Fruit fly (Drosophila melanogaster) whole organism, wandering third instar larva: ENCODE measurements around the gene CG40228.
A peak's percentile ranks its signal among the peaks of the same experiment; 100 is the strongest.

Source experiments
- Abd-B ChIP-seq: fragments of >200 bp; optimal IDR thresholded peaks from 2 replicates; lab custom pipeline; 2017; ENCODE audit warnings: missing biosample characterization, missing genetic modification characterization
- CrebA ChIP-seq: fragments of 200-800 bp; sonication (Bioruptor generic); optimal IDR thresholded peaks from 2 replicates; lab custom pipeline; 2016; ENCODE audit warnings: missing biosample characterization, mild to moderate bottlenecking, missing genetic modification characterization, borderline replicate concordance
- Dfd ChIP-seq: fragments of >200 bp; optimal IDR thresholded peaks from 2 replicates; lab custom pipeline; 2017; ENCODE audit warnings: missing biosample characterization, missing genetic modification characterization
- GATAd ChIP-seq: sonication (Bioruptor generic); optimal IDR thresholded peaks from 2 replicates; lab custom pipeline; 2016; ENCODE audit warnings: missing biosample characterization, missing genetic modification characterization
- HLH106 ChIP-seq: fragments of 200-800 bp; optimal IDR thresholded peaks from 3 replicates; lab custom pipeline; 2019; ENCODE audit warnings: missing biosample characterization, mild to moderate bottlenecking, missing genetic modification characterization, moderate library complexity
- Hnf4 ChIP-seq: fragments of 200-800 bp; sonication (Bioruptor generic); optimal IDR thresholded peaks from 2 replicates; lab custom pipeline; 2016; ENCODE audit warnings: missing biosample characterization, mild to moderate bottlenecking, missing genetic modification characterization
- Hr78 ChIP-seq: fragments of >200 bp; optimal IDR thresholded peaks from 2 replicates; lab custom pipeline; 2017; ENCODE audit warnings: missing biosample characterization, missing genetic modification characterization
- Hr83 ChIP-seq: fragments of 200-300 bp; sonication (Bioruptor generic); optimal IDR thresholded peaks from 2 replicates; lab custom pipeline; 2016; ENCODE audit warnings: missing biosample characterization, mild to moderate bottlenecking, missing genetic modification characterization, moderate library complexity; ENCODE audit not compliant: poor library complexity, severe bottlenecking
- Jra ChIP-seq: sonication (Bioruptor generic); optimal IDR thresholded peaks from 2 replicates; lab custom pipeline; 2016; ENCODE audit warnings: missing biosample characterization, missing genetic modification characterization
- Mio ChIP-seq: sonication (Bioruptor generic); optimal IDR thresholded peaks from 2 replicates; lab custom pipeline; 2016; ENCODE audit warnings: missing biosample characterization, missing genetic modification characterization
- Myc ChIP-seq: fragments of >200 bp; optimal IDR thresholded peaks from 2 replicates; lab custom pipeline; 2017
- N ChIP-seq: fragments of >200 bp; optimal IDR thresholded peaks from 2 replicates; lab custom pipeline; 2018; ENCODE audit warnings: missing biosample characterization, missing external identifiers, missing genetic modification characterization
- OdsH ChIP-seq: fragments of 200-800 bp; sonication (Bioruptor generic); optimal IDR thresholded peaks from 2 replicates; lab custom pipeline; 2016; ENCODE audit warnings: missing biosample characterization, mild to moderate bottlenecking, missing genetic modification characterization
- Sp1 ChIP-seq: fragments of 200-800 bp; sonication (Bioruptor generic); optimal IDR thresholded peaks from 3 replicates; lab custom pipeline; 2019; ENCODE audit warnings: missing biosample characterization, mild to moderate bottlenecking, missing genetic modification characterization, moderate library complexity
- Vsx2 ChIP-seq: fragments of 200-300, 225-300 bp; sonication (Bioruptor generic); optimal IDR thresholded peaks from 2 replicates; lab custom pipeline; 2018; ENCODE audit warnings: missing biosample characterization, missing genetic modification characterization; ENCODE audit not compliant: partially characterized antibody
- br ChIP-seq: fragments of 200-800 bp; sonication (Bioruptor generic); optimal IDR thresholded peaks from 2 replicates; lab custom pipeline; 2016; ENCODE audit warnings: missing biosample characterization, missing genetic modification characterization
- dmrt93B ChIP-seq: fragments of 200-800 bp; sonication (Bioruptor generic); optimal IDR thresholded peaks from 2 replicates; lab custom pipeline; 2018; ENCODE audit warnings: missing biosample characterization, mild to moderate bottlenecking, missing genetic modification characterization
- ey ChIP-seq: fragments of 200-800 bp; sonication (Bioruptor generic); optimal IDR thresholded peaks from 2 replicates; lab custom pipeline; 2016; ENCODE audit warnings: missing biosample characterization, missing genetic modification characterization
- foxo ChIP-seq, 2 experiments: fragments of 200-800 bp; sonication (Bioruptor generic); optimal IDR thresholded peaks; 2 replicates in 1 of 2; 3 replicates in 1 of 2; lab custom pipeline; 2016 to 2017; ENCODE audit warnings: missing biosample characterization in 2 of 2, missing genetic modification characterization in 2 of 2
- h ChIP-seq: fragments of 200-800 bp; sonication (Bioruptor generic); optimal IDR thresholded peaks from 3 replicates; lab custom pipeline; 2016; ENCODE audit warnings: missing biosample characterization, mild to moderate bottlenecking, missing genetic modification characterization
- lola ChIP-seq: fragments of >200 bp; optimal IDR thresholded peaks from 2 replicates; lab custom pipeline; 2017; ENCODE audit warnings: missing biosample characterization, missing genetic modification characterization
- pan ChIP-seq: fragments of >200 bp; optimal IDR thresholded peaks from 2 replicates; lab custom pipeline; 2017
- psq ChIP-seq: fragments of 200-800 bp; sonication (Bioruptor generic); optimal IDR thresholded peaks from 3 replicates; lab custom pipeline; 2017; ENCODE audit warnings: missing biosample characterization, mild to moderate bottlenecking, missing genetic modification characterization, moderate library complexity
- rgr ChIP-seq: fragments of 200-800 bp; sonication (Bioruptor generic); optimal IDR thresholded peaks from 3 replicates; lab custom pipeline; 2016; ENCODE audit warnings: missing biosample characterization, mild to moderate bottlenecking, missing genetic modification characterization
- sage ChIP-seq: fragments of 200-800 bp; sonication (Bioruptor generic); optimal IDR thresholded peaks from 2 replicates; lab custom pipeline; 2016; ENCODE audit warnings: missing biosample characterization, mild to moderate bottlenecking, missing genetic modification characterization
- tai ChIP-seq: sonication (Bioruptor generic); optimal IDR thresholded peaks from 2 replicates; lab custom pipeline; 2016; ENCODE audit warnings: missing biosample characterization, missing genetic modification characterization
- woc ChIP-seq: sonication (Bioruptor generic); optimal IDR thresholded peaks from 2 replicates; lab custom pipeline; 2016; ENCODE audit warnings: missing biosample characterization, mild to moderate bottlenecking, missing genetic modification characterization

The CG40228 gene

dm6 chr3L:27083744-27084143 is at the start of gene CG40228:
CG40228 (minus strand) TSS chr3L:27083906.
- TF ChIP-seq psq (GFP tag; lab: Kevin White, UChicago) (no peak), dmrt93B (no peak), N (GFP tag; lab: Kevin White, UChicago) (peak; percentile 83), Hr78 (GFP tag; lab: Kevin White, UChicago) (no peak), Jra (no peak), Myc (lab: Kevin White, UChicago) (peak; percentile 33), sage (no peak), h (GFP tag; lab: Kevin White, UChicago) (no peak), woc (GFP tag; lab: Kevin White, UChicago) (peak; percentile 33), foxo (GFP tag; optimal IDR thresholded peaks at IDR 0.05; lab: Kevin White, UChicago) (no peak), Mio (no peak), Sp1 (GFP tag; lab: Kevin White, UChicago) (no peak), ey (no peak), HLH106 (tag; lab: Kevin White, UChicago) (no peak), GATAd (GFP tag; lab: Kevin White, UChicago) (no peak), Hr83 (GFP tag; lab: Kevin White, UChicago) (no peak), Abd-B (GFP tag; lab: Kevin White, UChicago) (no peak)

DNA sequence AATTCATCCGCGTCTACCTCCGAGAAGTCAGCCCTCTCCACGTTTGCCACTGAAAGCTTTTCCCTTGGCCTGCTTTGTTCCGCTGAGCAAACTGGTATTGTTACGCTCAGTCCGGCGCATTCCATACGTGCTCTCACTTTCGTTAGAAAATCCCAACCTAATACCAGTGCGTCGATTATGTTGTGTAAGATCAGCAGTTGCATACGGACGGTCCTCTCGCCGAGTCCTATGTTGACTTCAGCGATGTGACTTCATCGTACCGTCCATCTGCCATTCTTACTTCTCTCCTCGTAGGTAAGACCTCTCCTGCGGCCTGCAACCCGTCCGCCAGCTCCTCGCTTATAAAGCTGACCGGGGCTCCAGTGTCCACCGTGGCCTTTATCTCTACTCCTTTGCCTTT is 10.1 kb upstream of the CG40228 start:
- TF ChIP-seq h (GFP tag; lab: Kevin White, UChicago), result no peak
- TF ChIP-seq Hr78 (GFP tag; lab: Kevin White, UChicago), result no peak
- no peak for TF ChIP-seq Hnf4 (GFP tag; lab: Kevin White, UChicago)
- TF ChIP-seq psq (GFP tag; lab: Kevin White, UChicago), result no peak
- no peak for TF ChIP-seq Vsx2
- TF ChIP-seq Mio, result no peak
- no peak for TF ChIP-seq dmrt93B
- no peak for TF ChIP-seq Hr83 (GFP tag; lab: Kevin White, UChicago)
- TF ChIP-seq rgr, result no peak
- TF ChIP-seq lola, result no peak

dm6 chr3L:27086696-27087095 is 3.0 kb upstream of the CG40228 start:
- TF ChIP-seq Hr78 (GFP tag; lab: Kevin White, UChicago) (no peak), Sp1 (GFP tag; lab: Kevin White, UChicago) (no peak), Jra (no peak)
- TF ChIP-seq, all 38 proteins: peak for 0

DNA sequence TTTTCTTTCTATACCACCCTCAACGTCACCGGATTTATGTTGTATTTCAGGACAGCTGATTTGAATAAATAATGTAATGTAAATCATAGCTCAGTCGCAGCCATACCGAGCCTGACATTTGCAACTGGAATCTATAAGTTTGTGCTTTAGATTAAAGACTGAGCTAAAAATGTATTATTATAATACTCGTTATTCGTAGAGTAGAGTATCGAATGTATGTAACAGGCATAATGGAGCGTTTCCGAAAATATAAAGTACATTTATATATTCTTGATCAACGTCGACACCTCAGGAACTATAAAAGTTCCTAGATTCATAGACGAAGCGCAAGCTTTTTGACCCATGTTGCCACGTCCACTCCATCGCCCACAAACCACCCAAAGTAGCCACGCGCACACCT is 1.3 kb upstream of the CG40228 start:
- TF ChIP-seq Myc (lab: Kevin White, UChicago) (no peak), tai (GFP tag; lab: Kevin White, UChicago) (no peak), OdsH (GFP tag; lab: Kevin White, UChicago) (no peak), br (GFP tag; lab: Kevin White, UChicago) (no peak), dmrt93B (no peak), Hnf4 (GFP tag; lab: Kevin White, UChicago) (no peak), CrebA (GFP tag; lab: Kevin White, UChicago) (no peak), foxo (GFP tag; optimal IDR thresholded peaks at IDR 0.05; lab: Kevin White, UChicago) (no peak), Dfd (GFP tag; lab: Kevin White, UChicago) (no peak)

dm6 chr3L:27069128-27069527 is 14.6 kb downstream of the CG40228 start:
- TF ChIP-seq Dfd (GFP tag; lab: Kevin White, UChicago) (peak; percentile 95), pan (lab: Kevin White, UChicago) (peak; percentile 60)
